Worm (Caenorhabditis elegans): Measurements from ENCODE around the gene nos-1.
"Not testable (repeated sequence)": the region's sequence is repeated elsewhere in the genome, so short reads cannot be mapped to it uniquely, and the experiment has no call there.

Gene nos-1

DNA sequence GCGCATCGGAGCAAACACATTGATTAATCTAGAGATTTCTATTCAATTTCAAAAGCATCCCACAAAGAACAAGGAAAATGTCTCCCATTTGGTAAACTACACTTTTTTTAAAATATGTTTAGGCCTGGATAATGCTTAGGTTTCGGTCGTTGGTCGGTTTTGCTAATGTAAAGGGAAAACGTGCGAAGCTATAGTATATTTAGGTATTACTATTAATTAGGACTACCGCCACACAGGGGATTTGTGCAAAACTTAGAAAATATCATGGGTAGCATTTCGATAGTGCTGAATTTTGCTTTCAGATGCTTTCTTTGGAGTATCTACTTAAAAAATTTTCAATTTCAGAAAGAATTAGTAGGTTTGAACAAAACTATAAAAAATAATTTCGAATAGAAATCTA is 40.0 kb downstream of the nos-1 start:
- TF ChIP-seq ref-1 (GFP tag; conservative IDR thresholded peaks at IDR 0.05): no peak
- no peak for TF ChIP-seq flt-1 (GFP tag; IDR thresholded peaks at IDR 0.05)
- TF ChIP-seq klf-2 (GFP tag; conservative IDR thresholded peaks at IDR 0.05): no peak
- no peak for TF ChIP-seq cog-1 (tag; optimal IDR thresholded peaks at IDR 0.05)
- TF ChIP-seq med-1 (GFP tag; optimal IDR thresholded peaks at IDR 0.05; ENCODE audit: insufficient read depth): no peak
- TF ChIP-seq T22C8.4 (GFP tag; IDR thresholded peaks at IDR 0.05): no peak
- no peak for TF ChIP-seq ztf-23 (GFP tag; IDR thresholded peaks at IDR 0.05)
- TF ChIP-seq ztf-29 (GFP tag; IDR thresholded peaks at IDR 0.05): no peak

DNA sequence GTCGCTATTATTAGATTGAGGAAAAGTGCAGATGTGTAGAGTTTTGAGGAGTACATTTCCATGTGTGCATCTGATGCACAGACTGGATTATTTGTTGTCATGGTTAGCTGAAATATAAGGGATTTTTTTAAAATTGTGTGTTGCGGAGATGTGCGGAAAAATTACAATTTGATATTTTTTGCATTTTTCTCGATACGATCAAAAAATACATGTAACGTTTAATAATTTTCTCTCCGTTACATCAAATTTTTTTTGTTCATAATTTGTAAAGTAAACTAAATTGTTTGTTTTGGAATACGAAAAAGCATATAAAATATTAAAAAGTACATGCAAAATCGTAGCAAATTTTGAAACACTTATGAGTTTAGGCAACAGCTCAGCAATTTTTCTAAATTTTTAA is 42.7 kb downstream of the nos-1 start, which contains the start of gene sra-11:
sra-11 (minus strand) TSS at position 101 of the 400 bp plus-strand sequence.
- TF ChIP-seq cog-1 (tag; optimal IDR thresholded peaks at IDR 0.05) (no peak), flt-1 (GFP tag; IDR thresholded peaks at IDR 0.05) (no peak), med-1 (GFP tag; optimal IDR thresholded peaks at IDR 0.05; ENCODE audit: insufficient read depth) (no peak)

DNA sequence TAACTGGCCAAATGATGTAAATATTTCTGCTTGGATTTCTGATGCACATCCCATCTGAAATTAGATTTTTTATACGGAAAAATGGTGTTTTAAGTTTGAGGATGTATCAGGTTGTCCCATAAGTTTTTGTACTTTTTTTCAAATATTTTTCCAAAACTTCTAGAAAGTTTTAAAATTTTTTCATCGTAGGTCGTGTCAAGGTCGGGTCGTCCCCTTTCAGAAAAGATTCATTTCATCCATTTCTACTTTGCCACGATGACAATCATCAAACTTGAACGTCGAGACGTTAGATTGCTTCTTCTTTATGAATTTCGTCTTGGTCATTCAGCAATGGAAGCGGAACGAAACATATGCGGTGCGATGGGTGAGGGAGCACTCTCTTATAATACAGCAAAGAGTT is 48.6 kb downstream of the nos-1 start, which contains the start of gene sra-12:
sra-12 (minus strand) TSS at position 101 of the 400 bp plus-strand sequence.
- TF ChIP-seq T22C8.4 (GFP tag; IDR thresholded peaks at IDR 0.05); ztf-23 (GFP tag; IDR thresholded peaks at IDR 0.05); ref-1 (GFP tag; conservative IDR thresholded peaks at IDR 0.05): not testable (repeated sequence)

DNA sequence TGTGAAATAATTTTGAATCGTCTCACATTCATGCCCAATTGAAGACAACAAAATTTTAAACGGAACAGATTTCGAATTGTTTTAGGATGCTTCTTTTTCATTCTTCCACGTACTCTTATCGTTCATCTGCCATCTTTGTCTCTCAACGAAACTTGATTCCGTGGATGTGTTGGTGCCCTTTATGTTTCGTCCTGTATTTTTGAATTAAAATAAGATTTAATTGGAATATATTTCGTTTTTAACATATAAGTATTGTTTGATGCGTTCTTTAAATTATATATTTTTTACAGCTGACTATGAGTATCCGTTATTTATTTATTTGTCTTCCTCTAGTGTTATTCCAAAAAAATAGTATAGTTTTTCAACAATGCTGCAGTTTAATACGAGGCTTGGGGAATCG is 50.9 kb downstream of the nos-1 start, which contains the start of gene gly-1:
gly-1 (minus strand) TSS at position 101 of the 400 bp plus-strand sequence.
- TF ChIP-seq T22C8.4 (GFP tag; IDR thresholded peaks at IDR 0.05) (no peak), ztf-23 (GFP tag; IDR thresholded peaks at IDR 0.05) (no peak), ref-1 (GFP tag; conservative IDR thresholded peaks at IDR 0.05) (no peak), tab-1 (GFP tag; IDR thresholded peaks at IDR 0.05) (no peak), med-1 (GFP tag; optimal IDR thresholded peaks at IDR 0.05; ENCODE audit: insufficient read depth) (no peak), ztf-29 (GFP tag; IDR thresholded peaks at IDR 0.05) (no peak), cog-1 (tag; optimal IDR thresholded peaks at IDR 0.05) (no peak), klf-2 (GFP tag; conservative IDR thresholded peaks at IDR 0.05) (no peak), flt-1 (GFP tag; IDR thresholded peaks at IDR 0.05) (no peak)
